Fruit fly (Drosophila melanogaster) S2 (cell line): ENCODE measurements around the gene CG14947.

Experiments used
- CG8478 ChIP-seq: fragments of >200 bp; optimal IDR thresholded peaks from 2 replicates; lab custom pipeline; 2018
- CTCF ChIP-seq, 2 experiments: fragments of >200 bp; optimal IDR thresholded peaks; 2 replicates each; lab custom pipeline; 2018

Gene CG14947

dm6 chr2L:12115809-12116208, 39.9 kb downstream of the CG14947 start:
- TF ChIP-seq CTCF (optimal IDR thresholded peaks at IDR 0.05; lab: Kevin White, UChicago) (no peak), CG8478 (lab: Kevin White, UChicago) (no peak)

dm6 chr2L:12120000-12120399, 44.1 kb downstream of the CG14947 start:
- no peak for TF ChIP-seq CG8478 (lab: Kevin White, UChicago)
- TF ChIP-seq CTCF (optimal IDR thresholded peaks at IDR 0.05; lab: Kevin White, UChicago): no peak
